Fruit fly (Drosophila melanogaster) whole organism: ENCODE data around the gene CG33688.

ENCODE experiments used
- Dll ChIP-seq: fragments of >200 bp; optimal IDR thresholded peaks from 2 replicates; lab custom pipeline; 2017
- EcR ChIP-seq, 2 experiments: fragments of >200 bp; optimal IDR thresholded peaks; 2 replicates each; lab custom pipeline; 2017; ENCODE audit warnings: missing biosample characterization in 2 of 2, missing genetic modification characterization in 2 of 2, missing genetic modification reagents in 2 of 2
- usp ChIP-seq: fragments of >200 bp; optimal IDR thresholded peaks from 2 replicates; lab custom pipeline; 2017; ENCODE audit warnings: missing biosample characterization, missing genetic modification characterization, mixed read lengths

dm6 chr3L:16202550-16202949, 3.5 kb downstream of the CG33688 start:
- TF ChIP-seq usp (GFP tag; lab: Kevin White, UChicago) (no peak), Dll (lab: Kevin White, UChicago) (no peak), EcR (GFP tag; optimal IDR thresholded peaks at IDR 0.05; lab: Kevin White, UChicago) (no peak)
